Fruit fly (Drosophila melanogaster) whole organism: Measurements from ENCODE around the gene CG13047.

Source experiments
- CG8478 ChIP-seq: fragments of >200 bp; optimal IDR thresholded peaks from 2 replicates; lab custom pipeline; 2018; ENCODE audit warnings: inconsistent platforms
- EcR ChIP-seq, 2 experiments: fragments of >200 bp; optimal IDR thresholded peaks; 2 replicates each; lab custom pipeline; 2017; ENCODE audit warnings: missing biosample characterization in 2 of 2, missing genetic modification characterization in 2 of 2, missing genetic modification reagents in 2 of 2

dm6 chr3L:16291678-16292077 lies 6.5 kb upstream of the CG13047 start:
- TF ChIP-seq CG8478 (lab: Kevin White, UChicago) (no peak), EcR (GFP tag; optimal IDR thresholded peaks at IDR 0.05; lab: Kevin White, UChicago) (no peak)
